Worm (Caenorhabditis elegans): Measurements from ENCODE around the gene kat-1.
"Not testable (repeated sequence)": the region's sequence is repeated elsewhere in the genome, so short reads cannot be mapped to it uniquely, and the experiment has no call there.

DNA sequence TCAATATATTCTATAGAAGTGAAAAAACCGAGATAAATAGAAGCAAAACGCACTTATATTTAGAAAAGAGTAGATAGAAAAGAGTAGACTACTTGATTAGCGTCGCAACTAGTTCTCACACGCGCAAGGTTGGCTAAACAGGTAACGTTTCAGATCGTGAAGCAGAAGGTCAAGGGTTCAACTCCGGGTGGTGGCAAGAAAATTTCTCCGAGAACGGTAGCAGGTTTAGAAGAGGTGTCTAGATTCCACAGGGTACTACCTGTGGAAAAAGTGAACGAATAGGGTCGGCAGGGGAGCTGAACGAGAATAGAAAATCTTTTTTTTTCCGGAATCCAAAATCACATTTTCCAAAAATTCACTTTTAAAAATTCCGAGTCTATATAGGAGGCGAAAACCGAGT lies 31.5 kb upstream of the kat-1 start:
- TF ChIP-seq blmp-1, egl-27 (tag; optimal IDR thresholded peaks at IDR 0.05): not testable (repeated sequence)

All from whole organism, L1 larva.